ENCODE assay signal across 3 worm cellular contexts in the genomic region with DNA sequence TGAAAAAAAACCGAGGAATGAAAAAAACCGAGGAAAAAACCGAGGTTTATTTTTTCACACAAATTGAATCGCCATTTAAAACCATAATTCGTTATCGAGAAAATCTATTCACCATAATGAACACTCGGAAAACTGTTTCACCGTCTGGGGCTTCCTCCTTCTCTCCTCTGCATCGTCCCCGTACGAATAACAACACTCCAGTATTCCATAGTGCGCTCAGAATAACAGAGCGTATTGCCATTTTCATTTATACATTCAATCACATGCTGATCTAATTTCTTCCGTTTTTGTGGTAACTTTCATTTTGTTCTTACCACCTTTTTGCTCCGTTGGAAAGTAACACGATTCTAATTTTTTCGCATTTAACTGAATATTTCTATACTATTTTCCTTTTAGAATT.
TF ChIP-seq lines count a peak whose summit lies in the region.

Gene C17H11.2, plus strand, starts transcription at position 397 of the 400 bp plus-strand sequence.

TF ChIP-seq in whole organism, L1 larva, 84 proteins besides CTCF, POLR2A, EP300 and RAD21 (continued from another document):
- no peak for TF ChIP-seq efl-1 (optimal IDR thresholded peaks at IDR 0.05; lab: Kevin White, UChicago)
- peak in 1 of 2 experiments; percentile 89 for TF ChIP-seq efl-1 (GFP tag; optimal IDR thresholded peaks at IDR 0.05 in 1 of 2; lab: Kevin White, UChicago)
- TF ChIP-seq hlh-17 (GFP tag; optimal IDR thresholded peaks at IDR 0.05; lab: Kevin White, UChicago; ENCODE audit: borderline replicate concordance) = no peak
- peak; percentile 42 for TF ChIP-seq lin-14 (GFP tag; optimal IDR thresholded peaks at IDR 0.05; lab: Kevin White, UChicago)
- TF ChIP-seq snu-23 (GFP tag; optimal IDR thresholded peaks at IDR 0.05; lab: Kevin White, UChicago) = peak; percentile 38
- TF ChIP-seq lin-35 (GFP tag; optimal IDR thresholded peaks at IDR 0.05; lab: Kevin White, UChicago) = peak in 1 of 2 experiments; percentile 45
TF ChIP-seq in whole organism, L1 larva: peak in this region for 10.

TF ChIP-seq in whole organism, L3 larva, 47 proteins besides CTCF, POLR2A, EP300 and RAD21 (continued from another document):
- TF ChIP-seq aly-2 (tag; optimal IDR thresholded peaks at IDR 0.05; lab: Kevin White, UChicago) (no peak), unc-62 (GFP tag; optimal IDR thresholded peaks at IDR 0.05; lab: Kevin White, UChicago) (no peak), ztf-4 (tag; optimal IDR thresholded peaks at IDR 0.05; lab: Kevin White, UChicago) (no peak), elt-3 (tag; optimal IDR thresholded peaks at IDR 0.05; lab: Kevin White, UChicago) (no peak), elt-1 (tag; optimal IDR thresholded peaks at IDR 0.05; lab: Kevin White, UChicago) (no peak), pha-4 (tag; optimal IDR thresholded peaks at IDR 0.05; lab: Kevin White, UChicago) (peak; percentile 43), nhr-11 (tag; optimal IDR thresholded peaks at IDR 0.05; lab: Kevin White, UChicago) (no peak), nhr-237 (tag; optimal IDR thresholded peaks at IDR 0.05; lab: Kevin White, UChicago) (no peak), unc-39 (tag; optimal IDR thresholded peaks at IDR 0.05; lab: Kevin White, UChicago) (no peak)

TF ChIP-seq in whole organism, L4 larva, 104 proteins besides CTCF, POLR2A, EP300 and RAD21 (continued from another document):
- no peak for TF ChIP-seq zip-11 (GFP tag; IDR thresholded peaks at IDR 0.05; lab: Robert Waterston, UW)
- peak; percentile 46 for TF ChIP-seq dve-1 (tag; optimal IDR thresholded peaks at IDR 0.05; lab: Kevin White, UChicago; ENCODE audit: insufficient read depth)
- no peak for TF ChIP-seq dmd-8 (GFP tag; IDR thresholded peaks at IDR 0.05; lab: Robert Waterston, UW)
- no peak for TF ChIP-seq ceh-20 (GFP tag; IDR thresholded peaks at IDR 0.05; lab: Robert Waterston, UW)
- no peak for TF ChIP-seq lin-13 (GFP tag; optimal IDR thresholded peaks at IDR 0.05; lab: Kevin White, UChicago)
- TF ChIP-seq mxl-2 (GFP tag; conservative IDR thresholded peaks at IDR 0.05; lab: Robert Waterston, UW) = no peak
- TF ChIP-seq duxl-1 (tag; optimal IDR thresholded peaks at IDR 0.05; lab: Kevin White, UChicago; ENCODE audit: poor library complexity) = no peak
- no peak for TF ChIP-seq lsy-2 (tag; optimal IDR thresholded peaks at IDR 0.05; lab: Kevin White, UChicago)
- TF ChIP-seq ceh-28 (tag; optimal IDR thresholded peaks at IDR 0.05; lab: Kevin White, UChicago) = no peak
- peak; percentile 48 for TF ChIP-seq mes-2 (tag; optimal IDR thresholded peaks at IDR 0.05; lab: Kevin White, UChicago; ENCODE audit: poor library complexity, severe bottlenecking)
- no peak for TF ChIP-seq Y105C5A.15 (GFP tag; IDR thresholded peaks at IDR 0.05; lab: Robert Waterston, UW)
- peak; percentile 72 for TF ChIP-seq T20F7.1 (GFP tag; optimal IDR thresholded peaks at IDR 0.05; lab: Kevin White, UChicago)
- no peak for TF ChIP-seq F26F4.8 (GFP tag; conservative IDR thresholded peaks at IDR 0.05; lab: Robert Waterston, UW)
- peak in 1 of 2 experiments; percentile 94 for TF ChIP-seq unc-62 (GFP tag; optimal IDR thresholded peaks at IDR 0.05 in 1 of 2; lab: Kevin White, UChicago)
- TF ChIP-seq unc-62 (tag; optimal IDR thresholded peaks at IDR 0.05; lab: Kevin White, UChicago) = no peak
- no peak for TF ChIP-seq ceh-82 (tag; optimal IDR thresholded peaks at IDR 0.05; lab: Kevin White, UChicago)
- TF ChIP-seq daf-16 (GFP tag; optimal IDR thresholded peaks at IDR 0.05; lab: Kevin White, UChicago) = no peak
- peak; percentile 63 for TF ChIP-seq daf-16 (tag; optimal IDR thresholded peaks at IDR 0.05; lab: Kevin White, UChicago)
- peak; percentile 8 for TF ChIP-seq hlh-11 (tag; optimal IDR thresholded peaks at IDR 0.05; lab: Kevin White, UChicago)
- TF ChIP-seq hlh-30 (tag; optimal IDR thresholded peaks at IDR 0.05; lab: Kevin White, UChicago; ENCODE audit: insufficient read depth) = peak; percentile 66
- no peak for TF ChIP-seq T26A8.4 (GFP tag; IDR thresholded peaks at IDR 0.05; lab: Robert Waterston, UW)
- no peak for TF ChIP-seq hif-1 (tag; optimal IDR thresholded peaks at IDR 0.05; lab: Kevin White, UChicago)
